Fruit fly (Drosophila melanogaster): ENCODE results near the gene Bet5.

The Bet5 gene

DNA sequence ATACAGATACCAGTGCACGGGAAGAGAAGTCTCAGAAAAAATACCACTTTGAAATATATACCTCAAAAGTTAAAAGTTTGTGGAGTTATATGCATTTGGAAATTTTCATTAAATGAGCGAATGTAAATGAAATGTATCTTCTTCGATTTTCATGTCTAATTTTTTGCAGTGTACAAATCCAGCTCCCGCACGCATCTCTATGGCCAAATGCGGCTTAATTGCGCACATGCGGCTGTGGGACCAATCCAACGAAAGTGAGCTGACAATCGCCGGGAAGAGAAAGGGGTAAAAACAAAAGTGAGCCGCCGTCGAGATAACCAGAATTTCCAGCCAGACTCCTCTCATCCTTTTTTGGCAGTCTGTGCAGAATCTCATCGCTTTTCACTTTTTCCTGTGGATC is 15.9 kb upstream of the Bet5 start:
- peak; percentile 4 for TF ChIP-seq Ets96B (tag; optimal IDR thresholded peaks at IDR 0.05)
- TF ChIP-seq achi (GFP tag; optimal IDR thresholded peaks at IDR 0.05): peak; percentile 64
- TF ChIP-seq salr (GFP tag; optimal IDR thresholded peaks at IDR 0.05): peak in 1 of 2 experiments; percentile 64
- peak; percentile 56 for TF ChIP-seq CG6854 (GFP tag; optimal IDR thresholded peaks at IDR 0.05)
- no peak for TF ChIP-seq fd85E (GFP tag; optimal IDR thresholded peaks at IDR 0.05)
- peak; percentile 17 for TF ChIP-seq Met (GFP tag; optimal IDR thresholded peaks at IDR 0.05)
- TF ChIP-seq Hr4 (GFP tag; optimal IDR thresholded peaks at IDR 0.05): peak; percentile 89
- peak; percentile 95 for TF ChIP-seq Blimp-1 (GFP tag; optimal IDR thresholded peaks at IDR 0.05)
- peak; percentile 73 for TF ChIP-seq CG3919 (GFP tag; optimal IDR thresholded peaks at IDR 0.05)
- TF ChIP-seq CG3032 (tag; optimal IDR thresholded peaks at IDR 0.05): no peak
- TF ChIP-seq CG11294 (GFP tag; IDR thresholded peaks at IDR 0.05): peak; percentile 42; the same call in 1 of the 2 replicates
- peak; percentile 29 for TF ChIP-seq lz (GFP tag; optimal IDR thresholded peaks at IDR 0.05)
- TF ChIP-seq CG8319 (GFP tag; optimal IDR thresholded peaks at IDR 0.05): no peak
- no peak for TF ChIP-seq CG16779 (tag; optimal IDR thresholded peaks at IDR 0.05)
- peak; percentile 89 for TF ChIP-seq CG15336 (GFP tag; IDR thresholded peaks at IDR 0.05)
- peak; percentile 31 for TF ChIP-seq acj6 (GFP tag; optimal IDR thresholded peaks at IDR 0.05)
- peak; percentile 57 for TF ChIP-seq pdm3 (GFP tag; optimal IDR thresholded peaks at IDR 0.05)
- TF ChIP-seq Smox (GFP tag; optimal IDR thresholded peaks at IDR 0.05): no peak
- TF ChIP-seq CG10669 (GFP tag; optimal IDR thresholded peaks at IDR 0.05): no peak
- TF ChIP-seq CG11762 (GFP tag; optimal IDR thresholded peaks at IDR 0.05; ENCODE audit: insufficient read depth): peak; percentile 13
- peak; percentile 83 for TF ChIP-seq CG6163 (GFP tag; IDR thresholded peaks at IDR 0.05)
- TF ChIP-seq CG8632 (GFP tag; optimal IDR thresholded peaks at IDR 0.05): no peak
- peak; percentile 80 for TF ChIP-seq dac (GFP tag; optimal IDR thresholded peaks at IDR 0.05)
- TF ChIP-seq fd59A (GFP tag; optimal IDR thresholded peaks at IDR 0.05): no peak
- no peak for TF ChIP-seq Hr38 (GFP tag; optimal IDR thresholded peaks at IDR 0.05)
- peak; percentile 13 for TF ChIP-seq esn (GFP tag; optimal IDR thresholded peaks at IDR 0.05)
- no peak for TF ChIP-seq CG31627 (GFP tag; optimal IDR thresholded peaks at IDR 0.05)
- TF ChIP-seq ss (GFP tag; optimal IDR thresholded peaks at IDR 0.05): no peak
- peak; percentile 20 for TF ChIP-seq CG34406 (GFP tag; optimal IDR thresholded peaks at IDR 0.05)
- no peak for TF ChIP-seq CG7368 (GFP tag; optimal IDR thresholded peaks at IDR 0.05)
- TF ChIP-seq CG6792 (GFP tag; optimal IDR thresholded peaks at IDR 0.05): peak; percentile 37
- TF ChIP-seq Eip78C (GFP tag): peak; percentile 86
- no peak for TF ChIP-seq Sox102F (GFP tag; optimal IDR thresholded peaks at IDR 0.05)
- TF ChIP-seq vri (GFP tag; optimal IDR thresholded peaks at IDR 0.05): no peak
- TF ChIP-seq CG9139 (GFP tag; optimal IDR thresholded peaks at IDR 0.05): no peak
- peak; percentile 89 for TF ChIP-seq eg (GFP tag; IDR thresholded peaks at IDR 0.05)
- TF ChIP-seq net (GFP tag; optimal IDR thresholded peaks at IDR 0.05): peak; percentile 58
- peak; percentile 71 for TF ChIP-seq CG4318 (GFP tag; optimal IDR thresholded peaks at IDR 0.05)
- TF ChIP-seq CG11902 (GFP tag; optimal IDR thresholded peaks at IDR 0.05): no peak
- TF ChIP-seq CG8119 (GFP tag; IDR thresholded peaks at IDR 0.05): peak; percentile 88
- peak; percentile 72 for TF ChIP-seq CG6276 (GFP tag; optimal IDR thresholded peaks at IDR 0.05)
- peak; percentile 66 for TF ChIP-seq svp (GFP tag)
- no peak for TF ChIP-seq Ets21C (GFP tag; optimal IDR thresholded peaks at IDR 0.05)
- peak; percentile 8 for TF ChIP-seq Hr39 (GFP tag; optimal IDR thresholded peaks at IDR 0.05)
- peak; percentile 58 for TF ChIP-seq OdsH (GFP tag; optimal IDR thresholded peaks at IDR 0.05)
- no peak for TF ChIP-seq cyc (GFP tag; optimal IDR thresholded peaks at IDR 0.05)
- TF ChIP-seq CG6808 (GFP tag; optimal IDR thresholded peaks at IDR 0.05): no peak
- TF ChIP-seq Sox15 (GFP tag; optimal IDR thresholded peaks at IDR 0.05): no peak
- TF ChIP-seq Lpt (GFP tag; optimal IDR thresholded peaks at IDR 0.05): peak; percentile 80
- no peak for TF ChIP-seq dsx (GFP tag; optimal IDR thresholded peaks at IDR 0.05; ENCODE audit: poor library complexity, severe bottlenecking)
- TF ChIP-seq Gug (GFP tag; IDR thresholded peaks at IDR 0.05): peak; percentile 64
- no peak for TF ChIP-seq fkh (GFP tag; optimal IDR thresholded peaks at IDR 0.05)
- peak; percentile 42 for TF ChIP-seq Eip75B (GFP tag; optimal IDR thresholded peaks at IDR 0.05)
